Worm (Caenorhabditis elegans): Measurements from ENCODE around the gene srw-19.

The srw-19 gene

ce11 chrV:15315827-15316527, 34.8 kb upstream of the srw-19 start, which contains the start of the genes srt-22 and nhr-246:
Gene srt-22, minus strand, starts transcription at chrV:15315927.
Gene nhr-246, plus strand, starts transcription at chrV:15316477.
- TF ChIP-seq pag-3 (tag; optimal IDR thresholded peaks at IDR 0.05; ENCODE audit: borderline replicate concordance) = no peak
- no peak for TF ChIP-seq nfya-1 (tag; optimal IDR thresholded peaks at IDR 0.05)
- no peak for TF ChIP-seq tbx-2 (tag; optimal IDR thresholded peaks at IDR 0.05)
- no peak for TF ChIP-seq ceh-6 (GFP tag; optimal IDR thresholded peaks at IDR 0.05)
- TF ChIP-seq ceh-24 (tag; optimal IDR thresholded peaks at IDR 0.05) = no peak
- no peak for TF ChIP-seq lin-11 (tag; optimal IDR thresholded peaks at IDR 0.05)
- no peak for TF ChIP-seq C38D4.7 (GFP tag; optimal IDR thresholded peaks at IDR 0.05)

ce11 chrV:15313529-15313928, 32.4 kb upstream of the srw-19 start:
- TF ChIP-seq fkh-10 (GFP tag; optimal IDR thresholded peaks at IDR 0.05) (no peak), hlh-30 (tag; optimal IDR thresholded peaks at IDR 0.05; ENCODE audit: insufficient read depth) (no peak), ceh-2 (tag; optimal IDR thresholded peaks at IDR 0.05) (no peak), pros-1 (tag; optimal IDR thresholded peaks at IDR 0.05) (no peak), ztf-16 (tag; optimal IDR thresholded peaks at IDR 0.05) (no peak), tbx-7 (tag; optimal IDR thresholded peaks at IDR 0.05) (no peak), sox-4 (tag; optimal IDR thresholded peaks at IDR 0.05) (no peak), ama-1 (optimal IDR thresholded peaks at IDR 0.05) (no peak), hlh-13 (GFP tag; optimal IDR thresholded peaks at IDR 0.05) (no peak), odd-2 (tag; optimal IDR thresholded peaks at IDR 0.05) (no peak), ceh-31 (tag; optimal IDR thresholded peaks at IDR 0.05) (no peak), tbx-2 (tag; optimal IDR thresholded peaks at IDR 0.05) (no peak), unc-55 (GFP tag; optimal IDR thresholded peaks at IDR 0.05) (no peak), nfya-1 (tag; optimal IDR thresholded peaks at IDR 0.05) (no peak), elt-4 (tag; optimal IDR thresholded peaks at IDR 0.05) (no peak), T23F11.4 (GFP tag; optimal IDR thresholded peaks at IDR 0.05) (no peak), hlh-8 (tag; optimal IDR thresholded peaks at IDR 0.05) (no peak), C08G9.2 (tag; optimal IDR thresholded peaks at IDR 0.05) (no peak), K09A11.1 (tag; optimal IDR thresholded peaks at IDR 0.05; ENCODE audit: insufficient read depth) (no peak), ceh-30 (tag; optimal IDR thresholded peaks at IDR 0.05) (no peak)

- no peak for TF ChIP-seq elt-4 (tag; optimal IDR thresholded peaks at IDR 0.05)
- TF ChIP-seq odd-2 (tag; optimal IDR thresholded peaks at IDR 0.05) = no peak
- no peak for TF ChIP-seq unc-42 (tag; optimal IDR thresholded peaks at IDR 0.05)
- TF ChIP-seq dmd-4 (tag; optimal IDR thresholded peaks at IDR 0.05; ENCODE audit: borderline replicate concordance) = no peak
- no peak for TF ChIP-seq ceh-22 (tag; optimal IDR thresholded peaks at IDR 0.05)
- no peak for TF ChIP-seq ceh-18 (tag; optimal IDR thresholded peaks at IDR 0.05)
- TF ChIP-seq elt-2 (tag; optimal IDR thresholded peaks at IDR 0.05) = no peak
- no peak for TF ChIP-seq pag-3 (tag; optimal IDR thresholded peaks at IDR 0.05; ENCODE audit: borderline replicate concordance)
- no peak for TF ChIP-seq C38D4.7 (GFP tag; optimal IDR thresholded peaks at IDR 0.05)
- no peak for TF ChIP-seq fax-1 (tag; optimal IDR thresholded peaks at IDR 0.05)
- no peak for TF ChIP-seq ceh-6 (GFP tag; optimal IDR thresholded peaks at IDR 0.05)
- no peak for TF ChIP-seq ttx-3 (tag; optimal IDR thresholded peaks at IDR 0.05)
- TF ChIP-seq ahr-1 (tag; optimal IDR thresholded peaks at IDR 0.05) = no peak
- no peak for TF ChIP-seq npax-4 (tag; optimal IDR thresholded peaks at IDR 0.05)
- TF ChIP-seq pax-1 (tag; optimal IDR thresholded peaks at IDR 0.05) = no peak
Observed at ce11 chrV:15310780-15311179, 29.6 kb upstream of the srw-19 start, which contains the start of gene irld-62. Gene irld-62, plus strand, starts transcription at chrV:15311080.

ce11 chrV:15309011-15309410, 27.8 kb upstream of the srw-19 start, which contains the start of gene srz-10:
Gene srz-10, minus strand, starts transcription at chrV:15309098.
- TF ChIP-seq pat-9 (tag; optimal IDR thresholded peaks at IDR 0.05) = no peak
- no peak for TF ChIP-seq pros-1 (tag; optimal IDR thresholded peaks at IDR 0.05)
- no peak for TF ChIP-seq ref-2 (tag; optimal IDR thresholded peaks at IDR 0.05)
- TF ChIP-seq ceh-14 (tag; optimal IDR thresholded peaks at IDR 0.05) = no peak
- no peak for TF ChIP-seq hlh-6 (tag; optimal IDR thresholded peaks at IDR 0.05)
- TF ChIP-seq nhr-11 (tag; optimal IDR thresholded peaks at IDR 0.05) = no peak

All from whole organism, late embryonic.